Fruit fly (Drosophila melanogaster) whole organism: ENCODE measurements around the gene CG16865.

Experiments used
- CG8478 ChIP-seq: fragments of >200 bp; optimal IDR thresholded peaks from 2 replicates; lab custom pipeline; 2018; ENCODE audit warnings: inconsistent platforms
- Dll ChIP-seq: fragments of >200 bp; optimal IDR thresholded peaks from 2 replicates; lab custom pipeline; 2017
- EcR ChIP-seq, 2 experiments: fragments of >200 bp; optimal IDR thresholded peaks; 2 replicates each; lab custom pipeline; 2017; ENCODE audit warnings: missing biosample characterization in 2 of 2, missing genetic modification characterization in 2 of 2, missing genetic modification reagents in 2 of 2
- pan ChIP-seq: fragments of >200 bp; optimal IDR thresholded peaks from 2 replicates; lab custom pipeline; 2017
- psq ChIP-seq: fragments of >200 bp; optimal IDR thresholded peaks from 2 replicates; lab custom pipeline; 2017
- usp ChIP-seq: fragments of >200 bp; optimal IDR thresholded peaks from 2 replicates; lab custom pipeline; 2017; ENCODE audit warnings: missing biosample characterization, missing genetic modification characterization, mixed read lengths

Gene CG16865

DNA sequence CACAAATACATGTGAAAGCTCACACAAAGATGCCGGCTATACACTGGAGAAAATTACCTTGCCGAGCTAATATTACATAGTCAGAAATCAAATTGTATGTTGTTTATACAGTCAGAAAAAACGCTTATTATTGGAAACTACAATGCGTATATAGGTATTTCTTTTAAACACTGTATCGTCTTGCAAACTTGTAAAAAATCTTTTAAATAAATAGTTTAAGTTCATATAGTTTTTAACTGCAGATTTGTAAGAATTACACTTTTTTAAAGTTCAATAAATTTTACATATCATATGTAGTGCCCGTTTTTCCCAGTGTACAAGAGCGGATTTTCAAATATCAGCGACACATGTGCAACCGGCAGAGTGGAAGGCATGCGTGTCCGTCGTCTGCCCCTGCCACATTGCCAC is 28.4 kb downstream of the CG16865 start:
- TF ChIP-seq CG8478, result no peak
- TF ChIP-seq psq, result no peak
- no peak for TF ChIP-seq Dll (lab: Kevin White, UChicago)
- TF ChIP-seq usp (GFP tag; lab: Kevin White, UChicago), result no peak
- TF ChIP-seq pan (lab: Kevin White, UChicago), result no peak
- no peak for TF ChIP-seq EcR (GFP tag; optimal IDR thresholded peaks at IDR 0.05; lab: Kevin White, UChicago)

dm6 chr2L:13841508-13841907 is 30.2 kb downstream of the CG16865 start, which contains the start of gene CG33307:
CG33307 (minus strand) TSS chr2L:13841520.
- no peak for TF ChIP-seq usp (GFP tag; lab: Kevin White, UChicago)
- TF ChIP-seq psq, result no peak
- no peak for TF ChIP-seq EcR (GFP tag; optimal IDR thresholded peaks at IDR 0.05; lab: Kevin White, UChicago)
- TF ChIP-seq Dll (lab: Kevin White, UChicago), result no peak
- TF ChIP-seq pan (lab: Kevin White, UChicago), result no peak
- no peak for TF ChIP-seq CG8478

- TF ChIP-seq CG8478 (no peak), Dll (lab: Kevin White, UChicago) (no peak), pan (lab: Kevin White, UChicago) (no peak), psq (no peak), EcR (GFP tag; optimal IDR thresholded peaks at IDR 0.05; lab: Kevin White, UChicago) (no peak), usp (GFP tag; lab: Kevin White, UChicago) (no peak)
These were observed 30.8 kb downstream of the CG16865 start for dm6 chr2L:13842078-13842477.

DNA sequence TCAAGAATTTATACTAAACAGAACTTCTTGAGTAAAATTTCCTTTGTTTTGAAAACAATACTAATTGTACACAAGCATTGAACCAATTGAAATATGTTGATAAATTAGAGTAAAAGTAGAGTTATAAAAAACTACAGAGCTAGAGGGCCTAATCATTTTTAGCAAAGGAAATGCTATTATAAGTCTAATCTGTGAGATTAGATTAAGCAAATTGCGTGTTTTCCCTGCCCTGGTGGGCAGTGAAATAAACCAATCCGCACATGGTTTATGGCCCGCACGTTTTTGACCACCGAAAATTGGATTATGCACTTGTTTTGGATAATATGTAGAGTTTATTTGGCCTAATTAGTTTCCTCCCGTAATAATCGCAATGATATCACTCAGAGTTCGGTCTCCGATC is 31.2 kb downstream of the CG16865 start:
- no peak for TF ChIP-seq EcR (GFP tag; optimal IDR thresholded peaks at IDR 0.05; lab: Kevin White, UChicago)
- TF ChIP-seq psq, result no peak
- no peak for TF ChIP-seq CG8478
- no peak for TF ChIP-seq usp (GFP tag; lab: Kevin White, UChicago)
- no peak for TF ChIP-seq pan (lab: Kevin White, UChicago)
- no peak for TF ChIP-seq Dll (lab: Kevin White, UChicago)

dm6 chr2L:13843692-13844284 is 32.5 kb downstream of the CG16865 start, which contains the start of gene CG33306:
CG33306 (minus strand) TSS chr2L:13843742.
- TF ChIP-seq EcR (GFP tag; optimal IDR thresholded peaks at IDR 0.05; lab: Kevin White, UChicago) (no peak), CG8478 (no peak), pan (lab: Kevin White, UChicago) (no peak), psq (no peak), usp (GFP tag; lab: Kevin White, UChicago) (no peak), Dll (lab: Kevin White, UChicago) (no peak)

DNA sequence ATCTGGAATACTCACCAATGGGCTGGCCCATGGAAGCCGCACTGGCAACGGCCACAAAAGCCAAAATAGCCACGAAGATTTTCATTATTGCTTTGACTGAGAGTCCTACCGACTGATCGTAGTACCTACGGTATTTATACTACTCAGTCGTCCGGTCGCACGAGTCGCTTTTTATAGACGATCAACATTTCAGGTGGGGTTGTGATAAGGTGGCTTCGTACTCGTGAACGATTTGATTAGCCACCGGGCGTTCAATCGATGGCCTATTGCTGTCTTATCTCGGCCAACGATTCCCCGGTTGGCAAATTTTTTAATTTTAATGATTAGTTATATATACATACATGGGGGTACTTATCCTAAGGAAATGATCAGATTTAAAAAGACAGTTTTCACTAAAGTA is 33.9 kb downstream of the CG16865 start, which contains the start of gene CG8997:
CG8997 (minus strand) TSS at position 148 of the 400 bp plus-strand sequence.
- no peak for TF ChIP-seq psq
- no peak for TF ChIP-seq EcR (GFP tag; optimal IDR thresholded peaks at IDR 0.05; lab: Kevin White, UChicago)
- TF ChIP-seq Dll (lab: Kevin White, UChicago), result no peak

DNA sequence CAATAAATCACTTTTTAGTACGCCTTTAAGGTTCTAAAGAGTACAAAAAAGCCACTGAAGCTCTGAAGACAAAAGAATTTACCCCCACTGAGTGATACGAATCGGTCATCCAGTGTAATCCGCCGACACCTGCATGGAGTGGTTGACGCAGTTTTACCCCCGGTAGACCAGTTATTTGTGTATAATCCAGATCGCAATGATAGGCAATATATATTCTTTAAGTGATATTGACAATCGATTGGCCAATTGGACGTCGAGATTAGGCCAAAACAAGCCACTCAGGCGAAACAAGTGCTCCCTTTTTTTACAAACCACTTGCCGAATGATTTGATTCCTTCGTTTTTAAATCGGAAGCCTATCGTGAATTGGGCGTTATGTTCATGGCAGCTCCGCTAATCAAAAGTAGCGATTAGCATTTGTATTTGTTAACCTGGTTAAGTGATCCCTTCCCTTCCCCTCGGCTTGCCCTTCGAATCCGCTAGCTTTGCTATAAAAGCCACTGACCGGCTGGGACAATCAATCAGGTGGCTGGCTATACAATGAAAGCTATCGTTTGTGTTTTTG is 35.0 kb downstream of the CG16865 start, which contains the start of gene CG7916:
CG7916 (plus strand) TSS at position 514 of the 564 bp plus-strand sequence.
- no peak for TF ChIP-seq CG8478
- no peak for TF ChIP-seq pan (lab: Kevin White, UChicago)
- TF ChIP-seq EcR (GFP tag; optimal IDR thresholded peaks at IDR 0.05; lab: Kevin White, UChicago), result no peak
- TF ChIP-seq Dll (lab: Kevin White, UChicago), result no peak

dm6 chr2L:13847625-13848024 is 36.3 kb downstream of the CG16865 start, which contains the start of gene CG7953:
CG7953 (plus strand) TSS chr2L:13847925.
- no peak for TF ChIP-seq pan (lab: Kevin White, UChicago)
- TF ChIP-seq Dll (lab: Kevin White, UChicago), result no peak
- no peak for TF ChIP-seq CG8478
- TF ChIP-seq EcR (GFP tag; optimal IDR thresholded peaks at IDR 0.05; lab: Kevin White, UChicago), result no peak
- TF ChIP-seq psq, result no peak
- no peak for TF ChIP-seq usp (GFP tag; lab: Kevin White, UChicago)

- no peak for TF ChIP-seq psq
- TF ChIP-seq EcR (GFP tag; optimal IDR thresholded peaks at IDR 0.05; lab: Kevin White, UChicago), result no peak
- TF ChIP-seq pan (lab: Kevin White, UChicago), result no peak
- TF ChIP-seq Dll (lab: Kevin White, UChicago), result no peak
- TF ChIP-seq CG8478, result no peak
- no peak for TF ChIP-seq usp (GFP tag; lab: Kevin White, UChicago)
These were observed 37.8 kb downstream of the CG16865 start, which contains the start of gene CG7968 for dm6 chr2L:13849125-13849524. CG7968 (plus strand) TSS chr2L:13849400.

DNA sequence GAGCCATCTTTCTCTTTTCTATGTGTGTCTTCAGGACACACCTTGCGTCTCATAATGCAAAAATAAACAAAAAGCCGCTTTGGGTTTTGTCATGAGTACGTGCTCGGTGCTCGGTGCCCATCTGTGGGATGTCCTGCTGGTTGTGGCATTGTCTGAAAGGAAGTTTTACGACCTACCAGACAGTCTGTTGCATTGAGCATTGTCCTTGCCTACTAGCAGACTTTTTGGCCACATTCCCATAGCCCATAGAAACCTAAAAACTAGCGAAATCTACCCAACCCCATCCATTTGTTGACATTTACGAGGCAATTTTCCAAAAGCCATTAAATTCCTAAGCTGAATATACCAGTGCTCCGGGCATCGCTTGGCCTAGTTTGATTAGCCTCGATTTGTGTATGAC is 39.8 kb downstream of the CG16865 start:
- TF ChIP-seq psq (no peak), EcR (GFP tag; optimal IDR thresholded peaks at IDR 0.05; lab: Kevin White, UChicago) (no peak)
